Fruit fly (Drosophila melanogaster) whole organism, embryonic: ENCODE measurements around the gene CG7011.

Experiments used
- Blimp-1 ChIP-seq: fragments of 200-800 bp; sonication (Bioruptor generic); optimal IDR thresholded peaks from 3 replicates; lab custom pipeline; 2018; ENCODE audit warnings: missing biosample characterization, missing genetic modification characterization, mild to moderate bottlenecking, moderate library complexity, missing genetic modification reagents
- CG11504 ChIP-seq: fragments of 200-800 bp; sonication (Bioruptor generic); optimal IDR thresholded peaks from 3 replicates; lab custom pipeline; 2019; ENCODE audit warnings: missing biosample characterization, mild to moderate bottlenecking, missing genetic modification characterization, moderate library complexity
- CG11723 ChIP-seq: fragments of 200-800 bp; sonication (Bioruptor generic); optimal IDR thresholded peaks from 2 replicates; lab custom pipeline; 2017; ENCODE audit warnings: missing biosample characterization, mild to moderate bottlenecking, missing genetic modification characterization
- CG12104 ChIP-seq: fragments of 200-800 bp; sonication (Bioruptor generic); optimal IDR thresholded peaks from 3 replicates; lab custom pipeline; 2016; ENCODE audit warnings: missing biosample characterization, missing genetic modification characterization
- CG12391 ChIP-seq: fragments of 200-800 bp; sonication (Bioruptor generic); optimal IDR thresholded peaks from 3 replicates; lab custom pipeline; 2018; ENCODE audit warnings: missing biosample characterization, mild to moderate bottlenecking, missing genetic modification characterization, moderate library complexity
- CG13123 ChIP-seq: fragments of 200-800 bp; sonication (Bioruptor generic); optimal IDR thresholded peaks from 2 replicates; lab custom pipeline; 2016; ENCODE audit warnings: missing biosample characterization, missing genetic modification characterization
- CG15514 ChIP-seq: fragments of 200-800 bp; sonication (Bioruptor generic); optimal IDR thresholded peaks from 3 replicates; lab custom pipeline; 2017; ENCODE audit warnings: missing biosample characterization, missing genetic modification characterization, mild to moderate bottlenecking, moderate library complexity, missing genetic modification reagents
- CG17359 ChIP-seq: fragments of 200-800 bp; sonication (Bioruptor generic); optimal IDR thresholded peaks from 3 replicates; lab custom pipeline; 2018; ENCODE audit warnings: missing biosample characterization, mild to moderate bottlenecking, missing genetic modification characterization, moderate library complexity
- CG18619 ChIP-seq: fragments of 200-800 bp; sonication (Bioruptor generic); optimal IDR thresholded peaks from 3 replicates; lab custom pipeline; 2017; ENCODE audit warnings: missing biosample characterization, mild to moderate bottlenecking, missing genetic modification characterization
- CG2116 ChIP-seq: fragments of 200-800 bp; sonication (Bioruptor generic); optimal IDR thresholded peaks from 3 replicates; lab custom pipeline; 2018; ENCODE audit warnings: missing biosample characterization, mild to moderate bottlenecking, missing genetic modification characterization
- CG2202 ChIP-seq: fragments of 200-800 bp; sonication (Bioruptor generic); optimal IDR thresholded peaks from 2 replicates; lab custom pipeline; 2018; ENCODE audit warnings: missing biosample characterization, mild to moderate bottlenecking, missing genetic modification characterization
- CG3407 ChIP-seq: fragments of 200-800 bp; sonication (Bioruptor generic); optimal IDR thresholded peaks from 2 replicates; lab custom pipeline; 2018; ENCODE audit warnings: missing biosample characterization, mild to moderate bottlenecking, missing genetic modification characterization
- CG7357 ChIP-seq: fragments of 200-800 bp; sonication (Bioruptor generic); IDR thresholded peaks from 3 replicates; pipeline ENCODE4 v1.3.6; 2022; ENCODE audit warnings: missing biosample characterization, missing genetic modification characterization
- CoRest ChIP-seq: fragments of 200-800 bp; sonication (Bioruptor generic); optimal IDR thresholded peaks from 3 replicates; lab custom pipeline; 2018; ENCODE audit warnings: missing biosample characterization, mild to moderate bottlenecking, missing genetic modification characterization, moderate library complexity
- Dref ChIP-seq: fragments of 200-800 bp; sonication (Bioruptor generic); IDR thresholded peaks from 2 replicates; pipeline ENCODE4 v1.3.6; 2022; ENCODE audit warnings: missing biosample characterization, missing genetic modification characterization
- E2f2 ChIP-seq: fragments of 200-800 bp; sonication (Bioruptor generic); IDR thresholded peaks from 2 replicates; pipeline ENCODE4 v1.3.6; 2022; ENCODE audit warnings: missing biosample characterization, missing genetic modification characterization
- ERR ChIP-seq: fragments of 200-800 bp; sonication (Bioruptor generic); optimal IDR thresholded peaks from 2 replicates; lab custom pipeline; 2016; ENCODE audit warnings: missing biosample characterization, missing genetic modification characterization
- Eip74EF ChIP-seq, 2 experiments: fragments of 200-800 bp in 1 of 2; fragments of >200 bp in 1 of 2; sonication (Bioruptor generic) in 1 of 2; optimal IDR thresholded peaks; 2 replicates each; lab custom pipeline; 2017 to 2019; ENCODE audit warnings: missing biosample characterization in 2 of 2, missing genetic modification characterization in 2 of 2, mild to moderate bottlenecking in 1 of 2, moderate library complexity in 1 of 2
- Fer2 ChIP-seq: fragments of 200-800 bp; sonication (Bioruptor generic); optimal IDR thresholded peaks from 2 replicates; lab custom pipeline; 2018; ENCODE audit warnings: missing biosample characterization, mild to moderate bottlenecking, missing genetic modification characterization, moderate library complexity
- H2.0 ChIP-seq: fragments of 200-800 bp; sonication (Bioruptor generic); IDR thresholded peaks from 2 replicates; pipeline ENCODE4 v1.3.6; 2022; ENCODE audit warnings: missing biosample characterization, missing genetic modification characterization
- HLH54F ChIP-seq: fragments of 200-800 bp; sonication (Bioruptor generic); optimal IDR thresholded peaks from 3 replicates; lab custom pipeline; 2016; ENCODE audit warnings: missing biosample characterization, missing genetic modification characterization
- Hr51 ChIP-seq, 2 experiments: fragments of 200-800 bp; sonication (Bioruptor generic); optimal IDR thresholded peaks; 2 replicates in 1 of 2; 3 replicates in 1 of 2; lab custom pipeline; 2016 to 2018; ENCODE audit warnings: missing biosample characterization in 2 of 2, missing genetic modification characterization in 2 of 2, mild to moderate bottlenecking in 1 of 2, moderate library complexity in 1 of 2
- Lpt ChIP-seq: fragments of >200 bp; optimal IDR thresholded peaks from 2 replicates; lab custom pipeline; 2018; ENCODE audit warnings: missing biosample characterization, missing genetic modification characterization
- Mrtf ChIP-seq: fragments of 200-800 bp; sonication (Bioruptor generic); IDR thresholded peaks from 3 replicates; pipeline ENCODE4 v1.3.6; 2022; ENCODE audit warnings: missing biosample characterization, missing genetic modification characterization
- Nf-YB ChIP-seq: fragments of 200-800 bp; sonication (Bioruptor generic); optimal IDR thresholded peaks from 3 replicates; lab custom pipeline; 2019; ENCODE audit warnings: missing biosample characterization, mild to moderate bottlenecking, missing genetic modification characterization, moderate library complexity
- Spps ChIP-seq: fragments of 200-800 bp; sonication (Bioruptor generic); optimal IDR thresholded peaks from 2 replicates; lab custom pipeline; 2018; ENCODE audit warnings: missing biosample characterization, mild to moderate bottlenecking, missing genetic modification characterization
- Trl ChIP-seq, 3 experiments: fragments of >200 bp in 2 of 3; fragments of 200-800 bp in 1 of 3; sonication (Bioruptor generic) in 1 of 3; optimal IDR thresholded peaks; 2 replicates in 1 of 3; 3 replicates in 2 of 3; lab custom pipeline; 2016 to 2017; ENCODE audit warnings: missing biosample characterization in 1 of 3, missing genetic modification characterization in 1 of 3
- Vsx1 ChIP-seq: fragments of 200-800 bp; sonication (Bioruptor generic); optimal IDR thresholded peaks from 2 replicates; lab custom pipeline; 2017; ENCODE audit warnings: missing biosample characterization, mild to moderate bottlenecking, missing genetic modification characterization, missing genetic modification reagents
- bab2 ChIP-seq: fragments of 200-800 bp; sonication (Bioruptor generic); optimal IDR thresholded peaks from 2 replicates; lab custom pipeline; 2016; ENCODE audit warnings: missing biosample characterization, missing genetic modification characterization
- bsh ChIP-seq, 2 experiments: fragments of 200-800 bp; sonication (Bioruptor generic); optimal IDR thresholded peaks; 2 replicates each; lab custom pipeline; 2017 to 2018; ENCODE audit warnings: mild to moderate bottlenecking in 2 of 2, missing biosample characterization in 2 of 2, missing genetic modification characterization in 2 of 2, moderate library complexity in 1 of 2
- chif ChIP-seq, 2 experiments: fragments of 200-800 bp; sonication (Bioruptor generic); optimal IDR thresholded peaks; 3 replicates each; lab custom pipeline; 2016; ENCODE audit warnings: missing biosample characterization in 2 of 2, missing genetic modification characterization in 2 of 2
- crc ChIP-seq: fragments of 200-800 bp; sonication (Bioruptor generic); optimal IDR thresholded peaks from 2 replicates; lab custom pipeline; 2016; ENCODE audit warnings: missing biosample characterization, missing genetic modification characterization
- crp ChIP-seq, 2 experiments: fragments of 200-800 bp; sonication (Bioruptor generic); optimal IDR thresholded peaks; 2 replicates in 1 of 2; 3 replicates in 1 of 2; lab custom pipeline; 2017; ENCODE audit warnings: missing biosample characterization in 2 of 2, missing genetic modification characterization in 2 of 2, mild to moderate bottlenecking in 1 of 2, moderate library complexity in 1 of 2
- dm ChIP-seq: fragments of 200-800 bp; sonication (Bioruptor generic); optimal IDR thresholded peaks from 3 replicates; lab custom pipeline; 2016; ENCODE audit warnings: missing biosample characterization, missing genetic modification characterization
- gfzf ChIP-seq: fragments of 200-800 bp; sonication (Bioruptor generic); optimal IDR thresholded peaks from 2 replicates; lab custom pipeline; 2016; ENCODE audit warnings: missing biosample characterization, mild to moderate bottlenecking, missing genetic modification characterization, moderate library complexity
- gsb-n ChIP-seq: fragments of 200-800 bp; sonication (Bioruptor generic); optimal IDR thresholded peaks from 3 replicates; lab custom pipeline; 2018; ENCODE audit warnings: missing biosample characterization, mild to moderate bottlenecking, missing genetic modification characterization
- jigr1 ChIP-seq: fragments of 200-800 bp; sonication (Bioruptor generic); IDR thresholded peaks from 3 replicates; pipeline ENCODE4 v1.3.6; 2022; ENCODE audit warnings: missing biosample characterization, missing genetic modification characterization
- klu ChIP-seq: fragments of 200-800 bp; sonication (Bioruptor generic); IDR thresholded peaks from 2 replicates; pipeline ENCODE4 v1.3.6; 2022; ENCODE audit warnings: missing biosample characterization, missing genetic modification characterization
- lmd ChIP-seq: fragments of 200-800 bp; sonication (Bioruptor generic); IDR thresholded peaks from 2 replicates; pipeline ENCODE4 v1.3.6; 2022; ENCODE audit warnings: missing biosample characterization, missing genetic modification characterization
- nau ChIP-seq: fragments of 200-800 bp; sonication (Bioruptor generic); optimal IDR thresholded peaks from 3 replicates; lab custom pipeline; 2017; ENCODE audit warnings: missing biosample characterization, mild to moderate bottlenecking, missing genetic modification characterization, missing genetic modification reagents
- odd ChIP-seq: fragments of 200-800 bp; sonication (Bioruptor generic); optimal IDR thresholded peaks from 2 replicates; lab custom pipeline; 2017; ENCODE audit warnings: missing biosample characterization, mild to moderate bottlenecking, missing genetic modification characterization
- pb ChIP-seq: fragments of 200-800 bp; sonication (Bioruptor generic); optimal IDR thresholded peaks from 3 replicates; lab custom pipeline; 2016; ENCODE audit warnings: missing biosample characterization, missing genetic modification characterization
- pita ChIP-seq: fragments of 200-800 bp; sonication (Bioruptor generic); optimal IDR thresholded peaks from 2 replicates; lab custom pipeline; 2017; ENCODE audit warnings: missing biosample characterization, mild to moderate bottlenecking, missing genetic modification characterization
- slbo ChIP-seq: fragments of 200-800 bp; sonication (Bioruptor generic); IDR thresholded peaks from 2 replicates; pipeline ENCODE4 v1.3.6; 2022; ENCODE audit warnings: missing biosample characterization, missing genetic modification characterization
- sqz ChIP-seq: fragments of 200-800 bp; sonication (Bioruptor generic); optimal IDR thresholded peaks from 3 replicates; lab custom pipeline; 2018; ENCODE audit warnings: missing biosample characterization, mild to moderate bottlenecking, missing genetic modification characterization
- ssp ChIP-seq: fragments of 200-800 bp; sonication (Bioruptor generic); IDR thresholded peaks from 2 replicates; pipeline ENCODE4 v1.3.6; 2022; ENCODE audit warnings: missing biosample characterization, missing genetic modification characterization
- tll ChIP-seq, 2 experiments: fragments of 200-800 bp in 1 of 2; fragments of >200 bp in 1 of 2; sonication (Bioruptor generic) in 1 of 2; optimal IDR thresholded peaks; 2 replicates each; lab custom pipeline; 2017 to 2019; ENCODE audit warnings: missing biosample characterization in 2 of 2, missing genetic modification characterization in 2 of 2, mild to moderate bottlenecking in 1 of 2, moderate library complexity in 1 of 2
- ttk ChIP-seq: fragments of 200-800 bp; sonication (Bioruptor generic); IDR thresholded peaks from 2 replicates; pipeline ENCODE4 v2.1.2; 2022; ENCODE audit warnings: missing biosample characterization, missing genetic modification characterization

The CG7011 gene

dm6 chr3L:15158330-15159114 is 4.9 kb downstream of the CG7011 start, which contains the start of the genes Msh6 and Prp31 (continued):
- TF ChIP-seq chif (GFP tag; optimal IDR thresholded peaks at IDR 0.05; lab: Kevin White, UChicago) (peak; percentile 5 to 75), Spps (tag; lab: Kevin White, UChicago) (peak; percentile 47), Lpt (GFP tag; lab: Kevin White, UChicago) (no peak), nau (GFP tag; lab: Kevin White, UChicago) (no peak), bab2 (peak; percentile 75), dm (GFP tag; lab: Kevin White, UChicago) (peak; percentile 3), CG11504 (tag; lab: Kevin White, UChicago) (no peak), Dref (no peak), crc (GFP tag; lab: Kevin White, UChicago) (peak; percentile 36), CG2116 (GFP tag; lab: Kevin White, UChicago) (peak; percentile 43), CG15514 (GFP tag; lab: Kevin White, UChicago) (peak; percentile 14), tll (GFP tag; optimal IDR thresholded peaks at IDR 0.05; lab: Kevin White, UChicago) (peak in 1 of 2 experiments; percentile 15), klu (GFP tag; lab: Robert Waterston, UW) (peak; percentile 53; the same call in 1 of the 2 replicates), E2f2 (GFP tag; lab: Robert Waterston, UW) (peak; percentile 73), ttk (GFP tag; lab: Robert Waterston, UW) (no peak), CG12104 (GFP tag; lab: Kevin White, UChicago) (peak; percentile 64), Blimp-1 (GFP tag; lab: Kevin White, UChicago) (peak; percentile 54), ssp (peak; percentile 71), CG13123 (GFP tag; lab: Kevin White, UChicago) (no peak), lmd (GFP tag; lab: Robert Waterston, UW) (peak; percentile 58), CG11723 (no peak), CG17359 (peak; percentile 59), bsh (GFP tag; optimal IDR thresholded peaks at IDR 0.05; lab: Kevin White, UChicago) (peak in 1 of 2 experiments; percentile 61), odd (no peak), CG7357 (GFP tag; lab: Robert Waterston, UW) (peak; percentile 64; the same call in 2 of the 3 replicates)

- no peak for TF ChIP-seq Fer2 (tag; lab: Kevin White, UChicago)
- TF ChIP-seq ERR (GFP tag; lab: Kevin White, UChicago) = no peak
- no peak for TF ChIP-seq gsb-n (tag; lab: Kevin White, UChicago)
- TF ChIP-seq pita (GFP tag; lab: Kevin White, UChicago) = no peak
- TF ChIP-seq CG15514 (GFP tag; lab: Kevin White, UChicago) = peak; percentile 35
- no peak for TF ChIP-seq pb (GFP tag; lab: Kevin White, UChicago)
- no peak for TF ChIP-seq slbo (GFP tag; lab: Robert Waterston, UW)
- TF ChIP-seq CoRest (tag; lab: Kevin White, UChicago) = no peak
- no peak for TF ChIP-seq crp (GFP tag; optimal IDR thresholded peaks at IDR 0.05; lab: Kevin White, UChicago)
- TF ChIP-seq H2.0 = no peak
- no peak for TF ChIP-seq CG2202
- no peak for TF ChIP-seq Trl (optimal IDR thresholded peaks at IDR 0.05; lab: Kevin White, UChicago)
- TF ChIP-seq Trl (GFP tag; optimal IDR thresholded peaks at IDR 0.05; lab: Kevin White, UChicago) = no peak
- no peak for TF ChIP-seq HLH54F (GFP tag; lab: Kevin White, UChicago)
- TF ChIP-seq Nf-YB (GFP tag; lab: Kevin White, UChicago) = no peak
- TF ChIP-seq CG12391 (tag; lab: Kevin White, UChicago) = no peak
- TF ChIP-seq gfzf = no peak
- TF ChIP-seq CG3407 (GFP tag; lab: Kevin White, UChicago) = no peak
- TF ChIP-seq CG18619 (GFP tag; lab: Kevin White, UChicago) = no peak
- no peak for TF ChIP-seq Dref
- TF ChIP-seq Vsx1 (GFP tag; lab: Kevin White, UChicago) = no peak
- TF ChIP-seq sqz (GFP tag; lab: Kevin White, UChicago) = no peak
- no peak for TF ChIP-seq Eip74EF (GFP tag; optimal IDR thresholded peaks at IDR 0.05; lab: Kevin White, UChicago)
- TF ChIP-seq jigr1 (GFP tag; lab: Robert Waterston, UW) = no peak
- TF ChIP-seq Mrtf (GFP tag; lab: Robert Waterston, UW) = no peak
- TF ChIP-seq Hr51 (GFP tag; optimal IDR thresholded peaks at IDR 0.05; lab: Kevin White, UChicago) = no peak
Observed at dm6 chr3L:15150028-15150427, 13.4 kb downstream of the CG7011 start.
